Fruit fly (Drosophila melanogaster) whole organism, embryonic: ENCODE data around the gene Pcd.

Source experiments
- CG11093 ChIP-seq: fragments of 200-800 bp; sonication (Bioruptor generic); IDR thresholded peaks from 3 replicates; pipeline ENCODE4 v1.3.6; 2022; ENCODE audit warnings: missing biosample characterization, missing genetic modification characterization
- CG11247 ChIP-seq: fragments of 200-800 bp; sonication (Bioruptor generic); IDR thresholded peaks from 2 replicates; pipeline ENCODE4 v1.3.6; 2022; ENCODE audit warnings: missing biosample characterization, missing genetic modification characterization
- CG11456 ChIP-seq: fragments of 200-800 bp; sonication (Bioruptor generic); IDR thresholded peaks from 3 replicates; pipeline ENCODE4 v1.3.6; 2022; ENCODE audit warnings: missing biosample characterization, missing genetic modification characterization
- CG12071 ChIP-seq: fragments of 200-800 bp; sonication (Bioruptor generic); optimal IDR thresholded peaks from 3 replicates; lab custom pipeline; 2018; ENCODE audit warnings: missing biosample characterization, mild to moderate bottlenecking, missing genetic modification characterization
- CG15011 ChIP-seq: fragments of 200-800 bp; sonication (Bioruptor generic); optimal IDR thresholded peaks from 3 replicates; lab custom pipeline; 2018; ENCODE audit warnings: missing biosample characterization, mild to moderate bottlenecking, missing genetic modification characterization
- CG15601 ChIP-seq: fragments of 200-800 bp; sonication (Bioruptor generic); optimal IDR thresholded peaks from 3 replicates; lab custom pipeline; 2019; ENCODE audit warnings: missing biosample characterization, mild to moderate bottlenecking, missing genetic modification characterization, moderate library complexity
- CG17568 ChIP-seq: fragments of 200-800 bp; sonication (Bioruptor generic); optimal IDR thresholded peaks from 2 replicates; lab custom pipeline; 2018; ENCODE audit warnings: missing biosample characterization, mild to moderate bottlenecking, missing genetic modification characterization, moderate library complexity
- CG17802 ChIP-seq: fragments of 200-800 bp; sonication (Bioruptor generic); optimal IDR thresholded peaks from 2 replicates; lab custom pipeline; 2018; ENCODE audit warnings: missing biosample characterization, mild to moderate bottlenecking, missing genetic modification characterization, moderate library complexity
- CG17912 ChIP-seq: fragments of 200-800 bp; sonication (Bioruptor generic); optimal IDR thresholded peaks from 2 replicates; lab custom pipeline; 2018; ENCODE audit warnings: missing biosample characterization, mild to moderate bottlenecking, missing genetic modification characterization
- CG31441 ChIP-seq: fragments of 200-800 bp; sonication (Bioruptor generic); IDR thresholded peaks from 2 replicates; pipeline ENCODE4 v1.3.6; 2022; ENCODE audit warnings: missing biosample characterization, missing genetic modification characterization
- CG32532 ChIP-seq: fragments of 200-800 bp; sonication (Bioruptor generic); IDR thresholded peaks from 2 replicates; pipeline ENCODE4 v1.3.6; 2022; ENCODE audit warnings: missing biosample characterization, missing genetic modification characterization
- CG3838 ChIP-seq: fragments of 200-800 bp; sonication (Bioruptor generic); optimal IDR thresholded peaks from 3 replicates; lab custom pipeline; 2016; ENCODE audit warnings: missing biosample characterization, missing genetic modification characterization
- CG4424 ChIP-seq: fragments of 200-800 bp; sonication (Bioruptor generic); optimal IDR thresholded peaks from 3 replicates; lab custom pipeline; 2016; ENCODE audit warnings: missing biosample characterization, missing genetic modification characterization
- CG6254 ChIP-seq: fragments of 200-800 bp; sonication (Bioruptor generic); optimal IDR thresholded peaks from 3 replicates; lab custom pipeline; 2017; ENCODE audit warnings: mild to moderate bottlenecking, missing biosample characterization, missing genetic modification reagents, missing genetic modification characterization
- CG6654 ChIP-seq: fragments of 200-800 bp; sonication (Bioruptor generic); optimal IDR thresholded peaks from 2 replicates; lab custom pipeline; 2017; ENCODE audit warnings: missing biosample characterization, mild to moderate bottlenecking, missing genetic modification characterization
- CG6813 ChIP-seq: fragments of 200-800 bp; sonication (Bioruptor generic); optimal IDR thresholded peaks from 2 replicates; lab custom pipeline; 2017; ENCODE audit warnings: missing biosample characterization, missing genetic modification characterization, mild to moderate bottlenecking, moderate library complexity, missing genetic modification reagents
- CG7786 ChIP-seq: fragments of 200-800 bp; sonication (Bioruptor generic); optimal IDR thresholded peaks from 2 replicates; lab custom pipeline; 2016; ENCODE audit warnings: missing biosample characterization, missing genetic modification characterization
- CG8359 ChIP-seq: fragments of 200-800 bp; sonication (Bioruptor generic); optimal IDR thresholded peaks from 2 replicates; lab custom pipeline; 2017; ENCODE audit warnings: missing biosample characterization, mild to moderate bottlenecking, missing genetic modification characterization, borderline replicate concordance
- CG8478 ChIP-seq: fragments of >200 bp; optimal IDR thresholded peaks from 2 replicates; lab custom pipeline; 2018
- Dip3 ChIP-seq: fragments of 200-800 bp; sonication (Bioruptor generic); optimal IDR thresholded peaks from 3 replicates; lab custom pipeline; 2016; ENCODE audit warnings: missing biosample characterization, missing genetic modification characterization
- Fer2 ChIP-seq: fragments of 200-800 bp; sonication (Bioruptor generic); optimal IDR thresholded peaks from 2 replicates; lab custom pipeline; 2018; ENCODE audit warnings: missing biosample characterization, mild to moderate bottlenecking, missing genetic modification characterization, moderate library complexity
- Hr39 ChIP-seq: fragments of >200 bp; optimal IDR thresholded peaks from 2 replicates; lab custom pipeline; 2017
- Lpt ChIP-seq: fragments of >200 bp; optimal IDR thresholded peaks from 2 replicates; lab custom pipeline; 2018; ENCODE audit warnings: missing biosample characterization, missing genetic modification characterization
- MESR4 ChIP-seq: fragments of 200-800 bp; sonication (Bioruptor generic); optimal IDR thresholded peaks from 2 replicates; lab custom pipeline; 2018; ENCODE audit warnings: missing biosample characterization, mild to moderate bottlenecking, missing genetic modification characterization, moderate library complexity
- NfI ChIP-seq: fragments of 200-800 bp; sonication (Bioruptor generic); optimal IDR thresholded peaks from 3 replicates; lab custom pipeline; 2018; ENCODE audit warnings: missing biosample characterization, mild to moderate bottlenecking, missing genetic modification characterization, moderate library complexity
- Ptx1 ChIP-seq: fragments of 200-800 bp; sonication (Bioruptor generic); IDR thresholded peaks from 2 replicates; pipeline ENCODE4 v1.3.6; 2022; ENCODE audit warnings: missing biosample characterization, missing genetic modification characterization
- Six4 ChIP-seq: fragments of 200-800 bp; sonication (Bioruptor generic); optimal IDR thresholded peaks from 2 replicates; lab custom pipeline; 2016; ENCODE audit warnings: missing biosample characterization, missing genetic modification characterization
- Xbp1 ChIP-seq: fragments of 200-800 bp; sonication (Bioruptor generic); optimal IDR thresholded peaks from 3 replicates; lab custom pipeline; 2016; ENCODE audit warnings: missing biosample characterization, mild to moderate bottlenecking, missing genetic modification characterization
- Xrp1 ChIP-seq: fragments of 200-800 bp; sonication (Bioruptor generic); IDR thresholded peaks from 2 replicates; pipeline ENCODE4 v1.3.6; 2022; ENCODE audit warnings: missing biosample characterization, missing genetic modification characterization
- ara ChIP-seq: fragments of 200-800 bp; sonication (Bioruptor generic); IDR thresholded peaks from 2 replicates; pipeline ENCODE4 v1.3.6; 2022; ENCODE audit warnings: missing biosample characterization, missing genetic modification characterization
- bab2 ChIP-seq: fragments of 200-800 bp; sonication (Bioruptor generic); optimal IDR thresholded peaks from 2 replicates; lab custom pipeline; 2016; ENCODE audit warnings: missing biosample characterization, missing genetic modification characterization
- bsh ChIP-seq, 2 experiments: fragments of 200-800 bp; sonication (Bioruptor generic); optimal IDR thresholded peaks; 2 replicates each; lab custom pipeline; 2017 to 2018; ENCODE audit warnings: mild to moderate bottlenecking in 2 of 2, missing biosample characterization in 2 of 2, missing genetic modification characterization in 2 of 2, moderate library complexity in 1 of 2
- cad ChIP-seq: fragments of >200 bp; optimal IDR thresholded peaks from 2 replicates; lab custom pipeline; 2017; ENCODE audit warnings: missing biosample characterization, missing genetic modification characterization
- corto ChIP-seq: fragments of 200-800 bp; sonication (Bioruptor generic); optimal IDR thresholded peaks from 2 replicates; lab custom pipeline; 2016; ENCODE audit warnings: missing biosample characterization, mild to moderate bottlenecking, missing genetic modification characterization, moderate library complexity
- gcm ChIP-seq: fragments of 200-800 bp; sonication (Bioruptor generic); optimal IDR thresholded peaks from 2 replicates; lab custom pipeline; 2019; ENCODE audit warnings: missing biosample characterization, mild to moderate bottlenecking, missing genetic modification characterization, moderate library complexity
- gfzf ChIP-seq: fragments of 200-800 bp; sonication (Bioruptor generic); optimal IDR thresholded peaks from 2 replicates; lab custom pipeline; 2016; ENCODE audit warnings: missing biosample characterization, mild to moderate bottlenecking, missing genetic modification characterization, moderate library complexity
- gt ChIP-seq: fragments of 200-800 bp; sonication (Bioruptor generic); IDR thresholded peaks from 2 replicates; pipeline ENCODE4 v1.3.6; 2022; ENCODE audit warnings: missing biosample characterization, missing genetic modification characterization
- ham ChIP-seq: fragments of 200-800 bp; sonication (Bioruptor generic); IDR thresholded peaks from 2 replicates; pipeline ENCODE4 v1.3.6; 2022; ENCODE audit warnings: missing biosample characterization, missing genetic modification characterization
- luna ChIP-seq: fragments of 200-800 bp; sonication (Bioruptor generic); optimal IDR thresholded peaks from 2 replicates; lab custom pipeline; 2016; ENCODE audit warnings: missing biosample characterization, missing genetic modification characterization
- odd ChIP-seq: fragments of 200-800 bp; sonication (Bioruptor generic); optimal IDR thresholded peaks from 2 replicates; lab custom pipeline; 2017; ENCODE audit warnings: missing biosample characterization, mild to moderate bottlenecking, missing genetic modification characterization
- pnt ChIP-seq: fragments of 200-800 bp; sonication (Bioruptor generic); optimal IDR thresholded peaks from 3 replicates; lab custom pipeline; 2016; ENCODE audit warnings: missing biosample characterization, missing genetic modification characterization
- sens ChIP-seq: fragments of 200-800 bp; sonication (Bioruptor generic); peaks from one replicate; lab custom pipeline; 2016; ENCODE audit warnings: missing biosample characterization, missing genetic modification characterization
- sim ChIP-seq: fragments of 200-800 bp; sonication (Bioruptor generic); IDR thresholded peaks from 2 replicates; pipeline ENCODE4 v1.3.6; 2022; ENCODE audit warnings: missing biosample characterization, missing genetic modification characterization
- sna ChIP-seq: fragments of 200-800 bp; sonication (Bioruptor generic); IDR thresholded peaks from 2 replicates; pipeline ENCODE4 v1.3.6; 2022; ENCODE audit warnings: missing biosample characterization, missing genetic modification characterization; ENCODE audit not compliant: partially characterized antibody
- sr ChIP-seq: fragments of 200-800 bp; sonication (Bioruptor generic); IDR thresholded peaks from 3 replicates; pipeline ENCODE4 v1.3.6; 2022; ENCODE audit warnings: missing biosample characterization, missing genetic modification characterization
- ssp ChIP-seq: fragments of 200-800 bp; sonication (Bioruptor generic); IDR thresholded peaks from 2 replicates; pipeline ENCODE4 v1.3.6; 2022; ENCODE audit warnings: missing biosample characterization, missing genetic modification characterization
- tap ChIP-seq: fragments of 200-800 bp; optimal IDR thresholded peaks from 3 replicates; lab custom pipeline; 2019; ENCODE audit warnings: missing biosample characterization, mild to moderate bottlenecking, missing genetic modification characterization, moderate library complexity
- vnd ChIP-seq: fragments of 200-800 bp; sonication (Bioruptor generic); IDR thresholded peaks from 3 replicates; pipeline ENCODE4 v1.3.6; 2022; ENCODE audit warnings: missing biosample characterization, missing genetic modification characterization; ENCODE audit not compliant: partially characterized antibody
- z ChIP-seq: fragments of 200-800 bp; sonication (Bioruptor generic); IDR thresholded peaks from 3 replicates; pipeline ENCODE4 v1.3.6; 2022; ENCODE audit warnings: missing biosample characterization, missing genetic modification characterization

Pcd gene

DNA sequence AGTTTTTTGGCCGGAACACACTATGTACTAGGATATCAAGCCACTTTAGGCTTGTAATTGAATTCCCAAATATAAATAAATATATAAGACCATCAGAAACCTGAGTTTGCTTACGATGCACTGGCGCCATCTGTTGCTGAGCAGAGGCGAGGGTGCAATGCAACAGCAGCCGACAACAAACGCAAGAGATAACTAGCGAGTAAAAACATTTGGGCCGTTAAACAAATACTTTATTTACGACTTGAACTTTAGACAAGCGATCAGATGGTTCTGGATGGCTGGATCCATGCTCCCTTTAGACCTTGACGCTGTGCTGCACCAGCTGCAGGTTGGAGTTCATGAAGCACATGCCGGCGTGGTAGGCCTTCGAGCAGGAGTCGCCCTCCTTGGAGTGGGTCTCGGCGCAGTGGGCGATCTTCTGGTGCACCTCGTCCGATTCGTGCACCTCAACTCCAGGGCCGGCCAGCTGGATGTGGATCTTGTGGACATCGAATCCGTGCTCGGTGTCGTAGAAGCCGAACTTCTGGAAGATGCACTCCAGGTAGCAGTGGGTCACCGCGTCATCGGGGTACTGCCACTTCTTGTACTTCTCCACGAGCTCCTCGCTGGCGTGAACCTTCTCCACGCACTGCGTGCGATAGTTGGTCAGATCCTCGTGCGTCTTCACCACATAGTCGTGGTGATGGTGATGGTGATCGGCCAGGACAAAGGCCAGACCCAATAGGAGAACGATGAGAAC lies 6.8 kb upstream of the Pcd start (continued):
- TF ChIP-seq sna (GFP tag; lab: Robert Waterston, UW) (no peak), CG8478 (peak; percentile 34), sr (no peak), CG8359 (GFP tag; lab: Kevin White, UChicago) (peak; percentile 33), CG11456 (GFP tag; lab: Robert Waterston, UW) (0 out of 3 replicates have a peak, but pooled peaks have one; percentile 23), NfI (GFP tag; lab: Kevin White, UChicago) (peak; percentile 28), sens (GFP tag; lab: Kevin White, UChicago) (peak; percentile 46), CG32532 (GFP tag; lab: Robert Waterston, UW) (peak; percentile 20; the same call in 1 of the 2 replicates), CG6254 (GFP tag; lab: Kevin White, UChicago) (peak; percentile 3), Xbp1 (peak; percentile 17), vnd (GFP tag; lab: Robert Waterston, UW) (no peak), CG17568 (GFP tag; lab: Kevin White, UChicago) (no peak), Lpt (peak; percentile 93), bsh (GFP tag; optimal IDR thresholded peaks at IDR 0.05; lab: Kevin White, UChicago) (peak in 1 of 2 experiments; percentile 1), gt (GFP tag; lab: Robert Waterston, UW) (no peak)

DNA sequence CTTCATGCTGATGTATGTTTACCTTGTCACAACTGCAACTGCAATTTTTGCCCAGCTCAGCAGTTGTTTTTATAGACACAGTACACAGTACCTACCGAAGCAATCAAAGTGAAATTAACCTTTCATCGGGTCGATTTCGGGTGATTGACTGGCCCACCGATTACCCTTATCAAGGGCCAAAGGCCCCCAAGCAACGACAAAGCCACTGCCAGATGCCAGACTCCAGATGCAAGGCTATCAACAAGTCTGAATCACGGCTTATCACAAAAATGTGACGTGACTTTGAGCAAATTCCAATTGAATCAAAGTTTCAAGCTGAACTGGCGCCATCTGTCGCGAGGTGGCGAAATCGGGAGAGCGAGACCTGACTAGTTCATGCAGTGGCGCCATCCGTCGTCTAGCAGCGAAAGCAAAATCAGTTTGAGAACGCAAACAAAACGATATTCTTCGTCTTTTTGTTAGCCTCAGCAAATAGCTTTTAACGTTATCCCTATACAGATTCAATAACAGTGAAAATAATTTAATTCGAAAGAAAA lies 6.1 kb upstream of the Pcd start, which contains the start of gene Obp99b:
Obp99b (minus strand) TSS at position 115 of the 536 bp plus-strand sequence.
- peak; percentile 87 for TF ChIP-seq CG11247 (GFP tag; lab: Robert Waterston, UW)
- TF ChIP-seq Xrp1 (GFP tag; lab: Robert Waterston, UW) = peak; percentile 73
- peak; percentile 87 for TF ChIP-seq CG4424 (GFP tag; lab: Kevin White, UChicago)
- peak; percentile 77 for TF ChIP-seq ara (GFP tag; lab: Robert Waterston, UW)
- peak; percentile 3 for TF ChIP-seq Dip3 (GFP tag; lab: Kevin White, UChicago)
- peak; percentile 63 for TF ChIP-seq Six4
- peak; percentile 56; the same call in 2 of the 3 replicates for TF ChIP-seq CG11093 (GFP tag; lab: Robert Waterston, UW)
- TF ChIP-seq Ptx1 (GFP tag; lab: Robert Waterston, UW) = peak; percentile 72
- peak; percentile 82 for TF ChIP-seq CG17802
- TF ChIP-seq luna (GFP tag; lab: Kevin White, UChicago) = no peak
- TF ChIP-seq tap (tag; lab: Kevin White, UChicago) = peak; percentile 46
- TF ChIP-seq corto = no peak
- peak; percentile 73 for TF ChIP-seq CG6654
- peak; percentile 48 for TF ChIP-seq CG15011 (GFP tag; lab: Kevin White, UChicago)
- TF ChIP-seq pnt (GFP tag; lab: Kevin White, UChicago) = peak; percentile 42
- no peak for TF ChIP-seq gfzf (GFP tag; lab: Kevin White, UChicago)
- peak; percentile 48 for TF ChIP-seq Fer2 (tag; lab: Kevin White, UChicago)
- TF ChIP-seq CG17912 (GFP tag; lab: Kevin White, UChicago) = peak; percentile 90
- TF ChIP-seq z (GFP tag; lab: Robert Waterston, UW) = no peak
- TF ChIP-seq CG31441 (GFP tag; lab: Robert Waterston, UW) = peak; percentile 53
- TF ChIP-seq Hr39 (lab: Kevin White, UChicago) = no peak
- peak; percentile 19 for TF ChIP-seq CG3838 (GFP tag; lab: Kevin White, UChicago)
- peak; percentile 22 for TF ChIP-seq MESR4
- peak; percentile 55 for TF ChIP-seq CG7786
- TF ChIP-seq ham (GFP tag; lab: Robert Waterston, UW) = no peak; the same call in 1 of the 2 replicates
- peak; percentile 56 for TF ChIP-seq bab2
- TF ChIP-seq CG15601 (tag; lab: Kevin White, UChicago) = peak; percentile 62
- peak; percentile 67 for TF ChIP-seq ssp (GFP tag; lab: Robert Waterston, UW)
- peak; percentile 58 for TF ChIP-seq gcm (GFP tag; lab: Kevin White, UChicago)
- TF ChIP-seq sim (GFP tag; lab: Robert Waterston, UW) = peak; percentile 74; the same call in 1 of the 2 replicates
- peak; percentile 82 for TF ChIP-seq CG6813
- TF ChIP-seq cad (GFP tag; lab: Kevin White, UChicago) = no peak
- peak; percentile 91 for TF ChIP-seq CG12071 (GFP tag; lab: Kevin White, UChicago)
- peak; percentile 83 for TF ChIP-seq odd (GFP tag; lab: Kevin White, UChicago)
